Fruit fly (Drosophila melanogaster) whole organism: ENCODE measurements around the gene CG11095.

Source experiments
- CG8478 ChIP-seq: fragments of >200 bp; optimal IDR thresholded peaks from 2 replicates; lab custom pipeline; 2018; ENCODE audit warnings: inconsistent platforms
- Dll ChIP-seq: fragments of >200 bp; optimal IDR thresholded peaks from 2 replicates; lab custom pipeline; 2017
- EcR ChIP-seq, 2 experiments: fragments of >200 bp; optimal IDR thresholded peaks; 2 replicates each; lab custom pipeline; 2017; ENCODE audit warnings: missing biosample characterization in 2 of 2, missing genetic modification characterization in 2 of 2, missing genetic modification reagents in 2 of 2
- pan ChIP-seq: fragments of >200 bp; optimal IDR thresholded peaks from 2 replicates; lab custom pipeline; 2017
- psq ChIP-seq: fragments of >200 bp; optimal IDR thresholded peaks from 2 replicates; lab custom pipeline; 2017
- usp ChIP-seq: fragments of >200 bp; optimal IDR thresholded peaks from 2 replicates; lab custom pipeline; 2017; ENCODE audit warnings: missing biosample characterization, missing genetic modification characterization, mixed read lengths

dm6 chrX:13786037-13786667, 25.3 kb upstream of the CG11095 start:
- TF ChIP-seq pan (lab: Kevin White, UChicago) = no peak
- TF ChIP-seq psq (lab: Kevin White, UChicago) = no peak
- no peak for TF ChIP-seq EcR (GFP tag; optimal IDR thresholded peaks at IDR 0.05; lab: Kevin White, UChicago)
- no peak for TF ChIP-seq usp (GFP tag; lab: Kevin White, UChicago)
- no peak for TF ChIP-seq CG8478 (lab: Kevin White, UChicago)
- TF ChIP-seq Dll = no peak
